Fruit fly (Drosophila melanogaster) whole organism, prepupa: Measurements from ENCODE around the gene CG17364.

Experiments
- Blimp-1 ChIP-seq: fragments of 200-800 bp; sonication (Bioruptor generic); optimal IDR thresholded peaks from 3 replicates; lab custom pipeline; 2017; ENCODE audit warnings: missing biosample characterization, missing genetic modification characterization, mild to moderate bottlenecking, moderate library complexity, missing genetic modification reagents
- CG10631 ChIP-seq: fragments of 200-800 bp; sonication (Bioruptor generic); optimal IDR thresholded peaks from 2 replicates; lab custom pipeline; 2016; ENCODE audit warnings: missing biosample characterization, missing genetic modification characterization
- CG11294 ChIP-seq: fragments of 200-800 bp; sonication (Bioruptor generic); IDR thresholded peaks from 2 replicates; pipeline ENCODE4 v1.3.6; 2022; ENCODE audit warnings: missing biosample characterization, missing genetic modification characterization
- CG11902 ChIP-seq: fragments of 200-800 bp; sonication (Bioruptor generic); optimal IDR thresholded peaks from 3 replicates; lab custom pipeline; 2016; ENCODE audit warnings: missing biosample characterization, missing genetic modification characterization
- CG15336 ChIP-seq: fragments of 200-800 bp; sonication (Bioruptor generic); IDR thresholded peaks from 2 replicates; pipeline ENCODE4 v1.3.6; 2022; ENCODE audit warnings: missing biosample characterization, missing genetic modification characterization
- CG1621 ChIP-seq: fragments of 200-800 bp; sonication (Bioruptor generic); optimal IDR thresholded peaks from 3 replicates; lab custom pipeline; 2018; ENCODE audit warnings: missing biosample characterization, mild to moderate bottlenecking, missing genetic modification characterization
- CG3032 ChIP-seq: fragments of 200-800 bp; optimal IDR thresholded peaks from 2 replicates; lab custom pipeline; 2019; ENCODE audit warnings: missing biosample characterization, mild to moderate bottlenecking, missing genetic modification characterization, moderate library complexity
- CG31627 ChIP-seq: fragments of 200-800 bp; sonication (Bioruptor generic); optimal IDR thresholded peaks from 3 replicates; lab custom pipeline; 2016; ENCODE audit warnings: missing biosample characterization, missing genetic modification characterization
- CG32006 ChIP-seq: fragments of 200-800 bp; sonication (Bioruptor generic); optimal IDR thresholded peaks from 3 replicates; lab custom pipeline; 2017; ENCODE audit warnings: missing biosample characterization, mild to moderate bottlenecking, missing genetic modification characterization
- CG34406 ChIP-seq: fragments of 200-800 bp; sonication (Bioruptor generic); optimal IDR thresholded peaks from 3 replicates; lab custom pipeline; 2016; ENCODE audit warnings: missing biosample characterization, missing genetic modification characterization
- CG3919 ChIP-seq: fragments of 200-800 bp; sonication (Bioruptor generic); optimal IDR thresholded peaks from 3 replicates; lab custom pipeline; 2016; ENCODE audit warnings: missing biosample characterization, missing genetic modification characterization
- CG4318 ChIP-seq: fragments of 200-800 bp; sonication (Bioruptor generic); optimal IDR thresholded peaks from 3 replicates; lab custom pipeline; 2017; ENCODE audit warnings: missing biosample characterization, mild to moderate bottlenecking, missing genetic modification characterization
- CG6792 ChIP-seq: fragments of 200-800 bp; sonication (Bioruptor generic); optimal IDR thresholded peaks from 3 replicates; lab custom pipeline; 2016; ENCODE audit warnings: missing biosample characterization, missing genetic modification characterization
- CG6808 ChIP-seq: fragments of 200-800 bp; sonication (Bioruptor generic); optimal IDR thresholded peaks from 3 replicates; lab custom pipeline; 2017; ENCODE audit warnings: missing biosample characterization, missing genetic modification characterization, mild to moderate bottlenecking, moderate library complexity, missing genetic modification reagents
- CG6854 ChIP-seq: fragments of 200-800 bp; sonication (Bioruptor generic); optimal IDR thresholded peaks from 2 replicates; lab custom pipeline; 2017; ENCODE audit warnings: missing biosample characterization, mild to moderate bottlenecking, missing genetic modification characterization
- CG8119 ChIP-seq: fragments of 200-800 bp; sonication (Bioruptor generic); IDR thresholded peaks from 3 replicates; pipeline ENCODE4 v1.3.6; 2022; ENCODE audit warnings: missing biosample characterization, missing genetic modification characterization
- CG8319 ChIP-seq: fragments of 200-800 bp; sonication (Bioruptor generic); optimal IDR thresholded peaks from 3 replicates; lab custom pipeline; 2016; ENCODE audit warnings: missing biosample characterization, missing genetic modification characterization
- CG8632 ChIP-seq: fragments of 200-800 bp; sonication (Bioruptor generic); optimal IDR thresholded peaks from 3 replicates; lab custom pipeline; 2016; ENCODE audit warnings: missing biosample characterization, missing genetic modification characterization
- CG9139 ChIP-seq: fragments of 200-800 bp; sonication (Bioruptor generic); optimal IDR thresholded peaks from 3 replicates; lab custom pipeline; 2017; ENCODE audit warnings: missing biosample characterization, mild to moderate bottlenecking, missing genetic modification characterization
- Eip75B ChIP-seq: fragments of 200-800 bp; sonication (Bioruptor generic); optimal IDR thresholded peaks from 3 replicates; lab custom pipeline; 2016; ENCODE audit warnings: missing biosample characterization, missing genetic modification characterization
- Eip93F ChIP-seq: fragments of 200-800 bp; sonication (Bioruptor generic); optimal IDR thresholded peaks from 2 replicates; lab custom pipeline; 2016; ENCODE audit warnings: missing biosample characterization, mild to moderate bottlenecking, missing genetic modification characterization
- Ets21C ChIP-seq: fragments of 200-800 bp; sonication (Bioruptor generic); optimal IDR thresholded peaks from 3 replicates; lab custom pipeline; 2016; ENCODE audit warnings: missing biosample characterization, missing genetic modification characterization
- Ets96B ChIP-seq: fragments of 200-800 bp; optimal IDR thresholded peaks from 2 replicates; lab custom pipeline; 2019; ENCODE audit warnings: missing biosample characterization, mild to moderate bottlenecking, missing genetic modification characterization, moderate library complexity
- Gug ChIP-seq: fragments of 200-800 bp; sonication (Bioruptor generic); IDR thresholded peaks from 2 replicates; pipeline ENCODE4 v1.3.6; 2022; ENCODE audit warnings: missing biosample characterization, missing genetic modification characterization
- Hr38 ChIP-seq: sonication (Bioruptor generic); optimal IDR thresholded peaks from 2 replicates; lab custom pipeline; 2016; ENCODE audit warnings: missing biosample characterization, missing genetic modification characterization
- Hr39 ChIP-seq: fragments of 200-800 bp; sonication (Bioruptor generic); optimal IDR thresholded peaks from 2 replicates; lab custom pipeline; 2016; ENCODE audit warnings: missing biosample characterization, missing genetic modification characterization
- Met ChIP-seq: fragments of 200-800 bp; sonication (Bioruptor generic); optimal IDR thresholded peaks from 3 replicates; lab custom pipeline; 2016; ENCODE audit warnings: missing biosample characterization, missing genetic modification characterization
- OdsH ChIP-seq: fragments of 200-800 bp; sonication (Bioruptor generic); optimal IDR thresholded peaks from 3 replicates; lab custom pipeline; 2016; ENCODE audit warnings: missing biosample characterization, missing genetic modification characterization
- Smox ChIP-seq: fragments of 200-800 bp; sonication (Bioruptor generic); optimal IDR thresholded peaks from 3 replicates; lab custom pipeline; 2016; ENCODE audit warnings: missing biosample characterization, missing genetic modification characterization
- Sox102F ChIP-seq: fragments of 200-800 bp; sonication (Bioruptor generic); optimal IDR thresholded peaks from 2 replicates; lab custom pipeline; 2016; ENCODE audit warnings: missing biosample characterization, mild to moderate bottlenecking, missing genetic modification characterization
- Sox15 ChIP-seq: fragments of 200-800 bp; sonication (Bioruptor generic); optimal IDR thresholded peaks from 3 replicates; lab custom pipeline; 2016; ENCODE audit warnings: missing biosample characterization, missing genetic modification characterization
- acj6 ChIP-seq: fragments of 200-800 bp; sonication (Bioruptor generic); optimal IDR thresholded peaks from 3 replicates; lab custom pipeline; 2016; ENCODE audit warnings: missing biosample characterization, missing genetic modification characterization
- cyc ChIP-seq: fragments of 200-800 bp; sonication (Bioruptor generic); optimal IDR thresholded peaks from 3 replicates; lab custom pipeline; 2016; ENCODE audit warnings: missing biosample characterization, missing genetic modification characterization
- dac ChIP-seq: fragments of 200-800 bp; sonication (Bioruptor generic); optimal IDR thresholded peaks from 2 replicates; lab custom pipeline; 2017; ENCODE audit warnings: missing biosample characterization, mild to moderate bottlenecking, missing genetic modification characterization
- dsx ChIP-seq: fragments of 200-800 bp; optimal IDR thresholded peaks from 3 replicates; lab custom pipeline; 2019; ENCODE audit warnings: missing biosample characterization, mild to moderate bottlenecking, missing genetic modification characterization, moderate library complexity; ENCODE audit not compliant: poor library complexity, severe bottlenecking
- eg ChIP-seq: fragments of 200-800 bp; sonication (Bioruptor generic); IDR thresholded peaks from 3 replicates; pipeline ENCODE4 v1.3.6; 2022; ENCODE audit warnings: missing biosample characterization, missing genetic modification characterization
- esn ChIP-seq: fragments of 200-800 bp; sonication (Bioruptor generic); optimal IDR thresholded peaks from 2 replicates; lab custom pipeline; 2016; ENCODE audit warnings: missing biosample characterization, mild to moderate bottlenecking, missing genetic modification characterization, moderate library complexity
- fd85E ChIP-seq: fragments of 200-800 bp; sonication (Bioruptor generic); optimal IDR thresholded peaks from 3 replicates; lab custom pipeline; 2016; ENCODE audit warnings: missing biosample characterization, missing genetic modification characterization
- fkh ChIP-seq: fragments of 200-800 bp; sonication (Bioruptor generic); optimal IDR thresholded peaks from 3 replicates; lab custom pipeline; 2017; ENCODE audit warnings: missing biosample characterization, mild to moderate bottlenecking, missing genetic modification characterization, moderate library complexity
- lz ChIP-seq: fragments of 200-800 bp; sonication (Bioruptor generic); optimal IDR thresholded peaks from 3 replicates; lab custom pipeline; 2016; ENCODE audit warnings: missing biosample characterization, missing genetic modification characterization
- net ChIP-seq: fragments of 200-800 bp; sonication (Bioruptor generic); optimal IDR thresholded peaks from 3 replicates; lab custom pipeline; 2016; ENCODE audit warnings: missing biosample characterization, missing genetic modification characterization
- pdm3 ChIP-seq: fragments of 200-800 bp; sonication (Bioruptor generic); optimal IDR thresholded peaks from 3 replicates; lab custom pipeline; 2016; ENCODE audit warnings: missing biosample characterization, missing genetic modification characterization
- salr ChIP-seq, 2 experiments: fragments of 200-800 bp; sonication (Bioruptor generic); optimal IDR thresholded peaks; 3 replicates each; lab custom pipeline; 2016 to 2018; ENCODE audit warnings: missing biosample characterization in 2 of 2, missing genetic modification characterization in 2 of 2, mild to moderate bottlenecking in 1 of 2
- ss ChIP-seq, 2 experiments: fragments of 200-800 bp; sonication (Bioruptor generic); optimal IDR thresholded peaks; 2 replicates in 1 of 2; 3 replicates in 1 of 2; lab custom pipeline; 2017 to 2018; ENCODE audit warnings: mild to moderate bottlenecking in 2 of 2, missing biosample characterization in 2 of 2, missing genetic modification characterization in 2 of 2, moderate library complexity in 1 of 2
- svp ChIP-seq: fragments of 200-800 bp; sonication (Bioruptor generic); peaks from one replicate; lab custom pipeline; 2016; ENCODE audit warnings: missing biosample characterization, missing genetic modification characterization

CG17364 gene

DNA sequence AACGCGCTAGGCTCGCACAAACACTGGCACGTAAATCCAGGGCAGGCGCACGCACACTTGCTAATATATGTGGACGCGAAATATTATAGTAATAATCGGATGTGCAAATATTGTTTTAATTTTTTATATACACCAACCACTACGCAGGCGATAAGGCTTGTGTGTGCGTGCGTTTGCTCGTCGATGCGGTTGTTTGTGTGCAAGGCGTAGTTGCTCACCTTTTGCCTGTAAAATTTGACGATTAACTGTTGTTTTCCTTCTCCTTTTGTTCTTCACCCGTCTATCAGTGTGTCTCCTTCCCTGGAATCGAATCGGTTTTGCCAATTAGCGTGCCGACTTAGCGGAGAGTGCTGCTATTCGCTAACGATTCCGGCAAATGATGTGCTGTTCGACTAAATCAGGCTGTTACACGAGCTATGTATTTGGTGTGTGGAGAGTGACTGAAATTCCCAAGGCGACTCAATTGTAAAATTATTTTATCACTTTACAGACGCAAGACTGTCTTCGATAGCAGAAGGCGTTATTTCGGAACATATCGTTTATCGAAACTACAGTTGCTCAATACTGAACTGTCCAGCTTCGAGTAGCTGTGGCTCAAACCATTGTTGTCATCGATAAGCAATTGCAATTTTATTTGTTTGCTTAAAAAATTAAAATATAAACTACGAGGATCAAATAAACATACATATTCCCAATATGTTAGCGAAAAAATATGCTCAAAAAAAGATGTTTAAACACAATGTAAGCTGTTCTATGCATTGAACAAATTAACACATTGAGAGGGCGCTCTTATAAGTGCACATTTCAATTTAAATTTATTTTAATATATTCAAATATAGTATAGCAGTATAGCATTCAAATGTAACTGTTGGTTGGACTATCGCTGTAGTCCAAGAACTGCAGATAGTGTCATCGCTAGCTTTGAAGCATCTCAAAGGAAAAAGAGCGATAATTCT lies 38.2 kb upstream of the CG17364 start, which contains the start of the genes CG6650 and endos (continued):
- TF ChIP-seq Sox102F (GFP tag; lab: Kevin White, UChicago), result peak; percentile 8
- peak; percentile 24 for TF ChIP-seq CG1621
- TF ChIP-seq cyc (GFP tag; lab: Kevin White, UChicago), result peak; percentile 8
- no peak; the same call in 2 of the 3 replicates for TF ChIP-seq CG8119 (GFP tag; lab: Robert Waterston, UW)
- peak; percentile 46 for TF ChIP-seq CG10631 (GFP tag; lab: Kevin White, UChicago)
- TF ChIP-seq Ets21C (GFP tag; lab: Kevin White, UChicago), result no peak
- no peak for TF ChIP-seq Hr38 (GFP tag; lab: Kevin White, UChicago)
- no peak for TF ChIP-seq CG6792 (GFP tag; lab: Kevin White, UChicago)
- peak; percentile 11 for TF ChIP-seq CG6854 (GFP tag; lab: Kevin White, UChicago)
- TF ChIP-seq Blimp-1 (GFP tag; lab: Kevin White, UChicago), result no peak
- TF ChIP-seq svp, result peak; percentile 74
- TF ChIP-seq CG8632, result no peak
- peak; percentile 5 for TF ChIP-seq CG3919 (GFP tag; lab: Kevin White, UChicago)
- TF ChIP-seq CG8319 (GFP tag; lab: Kevin White, UChicago), result no peak
- no peak for TF ChIP-seq CG4318 (GFP tag; lab: Kevin White, UChicago)
- no peak for TF ChIP-seq Smox
- peak; percentile 4 for TF ChIP-seq dac (GFP tag; lab: Kevin White, UChicago)
- TF ChIP-seq CG31627, result no peak
- TF ChIP-seq Eip75B, result no peak
- TF ChIP-seq Ets96B, result no peak

DNA sequence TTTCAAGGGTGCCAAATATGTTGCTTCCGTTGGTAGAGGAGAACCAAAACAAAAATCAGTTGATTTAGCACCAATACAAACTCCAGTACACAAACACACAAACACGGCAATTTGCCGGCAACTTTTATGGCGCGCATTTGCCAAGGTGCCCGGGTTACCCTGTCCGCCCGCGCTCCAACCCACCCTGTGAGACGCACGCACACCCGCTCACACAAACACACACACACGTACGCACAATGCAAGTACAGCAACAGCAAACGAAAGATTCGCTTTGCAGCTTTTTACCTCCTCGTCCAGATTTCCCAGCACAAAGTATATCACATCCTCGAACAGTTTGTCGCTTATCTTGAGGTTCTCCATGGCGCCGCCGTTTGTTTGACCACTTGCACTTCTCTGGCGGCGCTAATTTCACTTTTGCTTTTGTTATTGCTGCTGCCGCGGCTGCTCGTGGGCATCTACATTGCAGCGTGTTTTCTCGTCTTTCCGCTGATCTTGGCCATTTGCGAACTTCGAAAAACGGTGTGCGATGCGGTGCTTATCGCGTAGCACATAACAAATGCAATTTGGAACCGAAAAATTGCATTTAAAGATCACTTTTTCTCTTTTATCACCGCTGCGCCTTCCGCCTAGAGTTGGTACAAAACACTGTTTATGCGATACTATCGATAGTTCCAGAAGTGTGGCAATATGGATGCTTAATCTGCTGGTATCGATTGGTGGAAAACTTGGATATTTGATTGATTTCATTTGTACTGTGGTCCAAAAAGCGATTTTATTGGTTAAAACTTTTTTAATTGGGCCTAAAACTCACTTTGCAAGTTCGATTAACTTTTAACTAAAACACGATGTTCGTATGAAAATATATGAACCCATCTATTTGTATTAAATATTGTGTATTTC lies 35.5 kb upstream of the CG17364 start, which contains the start of gene Ptip:
Gene Ptip (minus strand): TSS at position 637 of the 900 bp plus-strand sequence.
- TF ChIP-seq fd85E (peak; percentile 15), net (GFP tag; lab: Kevin White, UChicago) (no peak), Hr39 (GFP tag; lab: Kevin White, UChicago) (no peak), OdsH (GFP tag; lab: Kevin White, UChicago) (no peak), CG8632 (peak; percentile 19), acj6 (GFP tag; lab: Kevin White, UChicago) (no peak), CG3032 (tag; lab: Kevin White, UChicago) (no peak), CG15336 (GFP tag; lab: Robert Waterston, UW) (peak; percentile 36; the same call in 1 of the 2 replicates), dsx (no peak), CG3919 (GFP tag; lab: Kevin White, UChicago) (peak; percentile 77), CG11902 (GFP tag; lab: Kevin White, UChicago) (no peak), cyc (GFP tag; lab: Kevin White, UChicago) (no peak), CG10631 (GFP tag; lab: Kevin White, UChicago) (no peak), Gug (GFP tag; lab: Robert Waterston, UW) (no peak), CG34406 (GFP tag; lab: Kevin White, UChicago) (no peak), CG6854 (GFP tag; lab: Kevin White, UChicago) (no peak), CG11294 (no peak), Eip93F (no peak), Sox15 (no peak), eg (GFP tag; lab: Robert Waterston, UW) (peak; percentile 39; the same call in 1 of the 3 replicates), CG32006 (GFP tag; lab: Kevin White, UChicago) (no peak), CG6808 (GFP tag; lab: Kevin White, UChicago) (no peak), Met (GFP tag; lab: Kevin White, UChicago) (no peak), Ets96B (no peak), esn (GFP tag; lab: Kevin White, UChicago) (peak; percentile 46), CG9139 (no peak), salr (GFP tag; optimal IDR thresholded peaks at IDR 0.05; lab: Kevin White, UChicago) (no peak), Sox102F (GFP tag; lab: Kevin White, UChicago) (no peak), CG31627 (no peak), fkh (peak; percentile 62), CG1621 (no peak), Smox (no peak), lz (no peak), ss (GFP tag; optimal IDR thresholded peaks at IDR 0.05; lab: Kevin White, UChicago) (no peak), pdm3 (GFP tag; lab: Kevin White, UChicago) (no peak)
